Fruit fly (Drosophila melanogaster): Measurements from ENCODE around the gene CG6885.

DNA sequence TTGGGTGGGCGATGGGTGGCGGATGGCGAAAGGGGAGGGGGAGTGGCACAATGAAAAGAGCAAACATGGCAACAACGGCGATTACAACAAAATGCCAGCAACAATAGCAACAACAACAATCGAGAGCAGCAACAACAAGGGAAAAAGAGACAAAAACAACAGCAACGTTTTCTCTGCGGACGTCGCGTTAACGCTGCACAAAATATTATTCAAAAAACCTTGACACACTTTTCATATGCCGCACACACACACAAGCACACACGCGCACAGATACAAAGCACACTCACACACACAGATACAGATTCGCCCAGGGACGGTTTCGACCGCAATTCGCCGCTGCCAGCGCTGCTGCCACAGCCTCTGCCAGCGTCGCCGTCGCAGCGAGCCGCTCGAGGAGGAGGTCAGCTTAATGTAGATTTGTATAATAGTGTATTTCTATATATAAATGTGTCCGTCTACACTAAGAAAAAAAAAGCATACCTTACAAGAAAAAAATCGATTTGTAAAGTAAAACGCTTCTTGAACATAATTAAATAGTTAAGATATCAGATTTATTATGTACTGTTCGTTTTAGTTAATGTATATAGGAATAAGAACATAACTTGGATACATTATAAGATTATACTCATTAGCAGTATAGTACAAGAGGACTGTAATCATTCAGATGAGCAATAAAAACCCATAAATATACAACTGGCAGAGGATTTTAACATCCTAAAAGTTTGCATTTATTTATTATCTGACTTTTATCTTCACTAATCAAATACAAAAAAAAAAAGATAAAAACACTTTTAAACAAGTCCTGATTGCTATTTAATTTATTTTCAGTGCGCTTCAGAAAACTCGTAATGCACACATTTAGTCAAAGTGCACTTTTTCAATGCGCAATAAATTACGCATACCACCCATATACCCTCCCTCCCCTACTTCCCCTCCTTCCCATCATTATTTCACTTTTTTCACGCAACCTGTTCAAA, 37.7 kb downstream of the CG6885 start:
- no peak for TF ChIP-seq CTCF (optimal IDR thresholded peaks at IDR 0.05)
- no peak for TF ChIP-seq CG8478 (optimal IDR thresholded peaks at IDR 0.05)
